Worm (Caenorhabditis elegans): Measurements from ENCODE around the gene asm-2.

ce11 chrX:11289925-11290324 is 34.1 kb downstream of the asm-2 start:
- TF ChIP-seq unc-62 (GFP tag; optimal IDR thresholded peaks at IDR 0.05) (no peak), zip-8 (tag; optimal IDR thresholded peaks at IDR 0.05) (no peak), lin-32 (GFP tag; optimal IDR thresholded peaks at IDR 0.05) (no peak), ztf-11 (tag; optimal IDR thresholded peaks at IDR 0.05) (no peak), nhr-12 (tag; optimal IDR thresholded peaks at IDR 0.05) (no peak), pha-4 (tag; optimal IDR thresholded peaks at IDR 0.05) (no peak), tbx-8 (GFP tag; optimal IDR thresholded peaks at IDR 0.05) (no peak), sem-2 (GFP tag; optimal IDR thresholded peaks at IDR 0.05) (no peak), elt-3 (tag; optimal IDR thresholded peaks at IDR 0.05) (no peak), elt-1 (tag; optimal IDR thresholded peaks at IDR 0.05; ENCODE audit: borderline replicate concordance, insufficient read depth) (no peak), nhr-237 (tag; optimal IDR thresholded peaks at IDR 0.05) (no peak), ces-1 (GFP tag; optimal IDR thresholded peaks at IDR 0.05) (no peak)
